Worm (Caenorhabditis elegans) whole organism, late embryonic: ENCODE results near the gene C10A4.3.

Experiments
- ceh-45 ChIP-seq: fragments of 200-800 bp; sonication (Bioruptor generic); IDR thresholded peaks from 2 replicates; pipeline ENCODE4 v1.3.6; 2022; ENCODE audit warnings: missing genetic modification reagents, missing genetic modification characterization, missing compliant biosample characterization
- dmd-4 ChIP-seq: sonication (generic microtip); optimal IDR thresholded peaks from 2 replicates; lab custom pipeline; 2016; ENCODE audit warnings: borderline replicate concordance, missing genetic modification characterization, missing compliant biosample characterization
- mec-3 ChIP-seq: sonication (generic microtip); optimal IDR thresholded peaks from 2 replicates; lab custom pipeline; 2016; ENCODE audit warnings: borderline replicate concordance, missing genetic modification characterization, missing compliant biosample characterization
- sox-4 ChIP-seq: sonication (generic microtip); optimal IDR thresholded peaks from 2 replicates; lab custom pipeline; 2017; ENCODE audit warnings: mild to moderate bottlenecking, missing genetic modification characterization, inconsistent platforms, missing compliant biosample characterization
- zip-5 ChIP-seq: sonication (generic microtip); optimal IDR thresholded peaks from 2 replicates; lab custom pipeline; 2016; ENCODE audit warnings: missing genetic modification characterization, missing compliant biosample characterization

DNA sequence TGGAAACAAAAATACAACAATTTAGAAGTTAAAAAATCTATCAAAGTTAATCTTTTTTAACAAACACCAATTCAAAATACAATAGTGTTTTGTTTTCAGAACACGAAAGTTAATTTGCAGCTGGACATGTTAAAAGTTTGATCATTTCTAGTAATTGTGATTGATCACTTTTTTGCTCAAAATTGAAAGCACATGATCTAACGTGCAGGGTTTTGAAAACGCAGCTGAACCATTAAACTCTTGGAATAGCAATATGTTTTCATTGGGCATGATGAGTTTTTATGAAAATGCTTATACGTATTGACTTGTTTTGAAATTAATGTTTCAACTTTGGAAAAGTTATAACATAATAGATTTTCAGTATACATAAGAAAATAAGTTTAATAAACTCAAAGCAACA lies 41.8 kb downstream of the C10A4.3 start:
- TF ChIP-seq mec-3: no peak
- TF ChIP-seq zip-5 (tag; lab: Kevin White, UChicago): no peak
- TF ChIP-seq sox-4 (tag; lab: Kevin White, UChicago): no peak
- no peak for TF ChIP-seq ceh-45
- no peak for TF ChIP-seq dmd-4 (tag; lab: Kevin White, UChicago)
